Worm (Caenorhabditis elegans) whole organism, L4/young adult: ENCODE measurements around the gene srh-208.

ENCODE experiments used
- W03F9.2 ChIP-seq: fragments of 150-350 bp; optimal IDR thresholded peaks from 2 replicates; lab custom pipeline; 2014; ENCODE audit warnings: missing biosample characterization, missing genetic modification characterization
- him-1 ChIP-seq: sonication (generic microtip); optimal IDR thresholded peaks from 2 replicates; lab custom pipeline; 2016; ENCODE audit warnings: missing genotype, missing genetic modification reagents, missing genetic modification characterization, missing compliant biosample characterization

- TF ChIP-seq him-1 (tag; lab: Kevin White, UChicago) (no peak), W03F9.2 (tag; lab: Kevin White, UChicago) (no peak)
These were observed 13.5 kb upstream of the srh-208 start, which contains the start of the genes fbxb-63 and fbxb-61 for ce11 chrV:19303589-19304174.
